Worm (Caenorhabditis elegans) whole organism, young adult: ENCODE results near the gene smc-6.

ENCODE experiments used
- B0019.2 ChIP-seq: fragments of 200-800 bp; sonication (Bioruptor generic); conservative IDR thresholded peaks from 2 replicates; pipeline ENCODE4 v1.3.6; 2022; ENCODE audit warnings: missing genetic modification reagents, missing genetic modification characterization, missing compliant biosample characterization
- B0261.1 ChIP-seq: sonication (generic microtip); optimal IDR thresholded peaks from 2 replicates; lab custom pipeline; 2016; ENCODE audit warnings: mild to moderate bottlenecking, missing genetic modification characterization, moderate library complexity, missing compliant biosample characterization
- B0336.3 ChIP-seq: fragments of 200-800 bp; sonication (Bioruptor generic); IDR thresholded peaks from 2 replicates; pipeline ENCODE4 v1.3.6; 2022; ENCODE audit warnings: missing genetic modification characterization, missing compliant biosample characterization
- C17E4.6 ChIP-seq: fragments of 200-800 bp; sonication (Bioruptor generic); IDR thresholded peaks from 2 replicates; pipeline ENCODE4 v1.3.6; 2022; ENCODE audit warnings: missing genetic modification reagents, missing genetic modification characterization, missing compliant biosample characterization
- F22D6.2 ChIP-seq: sonication (generic microtip); optimal IDR thresholded peaks from 2 replicates; lab custom pipeline; 2016; ENCODE audit warnings: mild to moderate bottlenecking, missing genetic modification characterization, missing compliant biosample characterization
- F49E8.2 ChIP-seq: sonication (generic microtip); optimal IDR thresholded peaks from 3 replicates; lab custom pipeline; 2017; ENCODE audit warnings: missing genetic modification characterization, mild to moderate bottlenecking, missing compliant biosample characterization, antibody characterized with exemption, moderate library complexity; ENCODE audit not compliant: insufficient read depth
- F52B5.7 ChIP-seq: sonication (generic microtip); optimal IDR thresholded peaks from 2 replicates; lab custom pipeline; 2016; ENCODE audit warnings: mild to moderate bottlenecking, missing genetic modification characterization, missing compliant biosample characterization
- K11D2.4 ChIP-seq: fragments of 200-800 bp; sonication (Bioruptor generic); IDR thresholded peaks from 2 replicates; pipeline ENCODE4 v1.3.6; 2022; ENCODE audit warnings: missing genetic modification reagents, missing genetic modification characterization, missing compliant biosample characterization
- K12H6.12 ChIP-seq: fragments of 200-800 bp; sonication (Bioruptor generic); optimal IDR thresholded peaks from 2 replicates; lab custom pipeline; 2018; ENCODE audit warnings: mild to moderate bottlenecking, missing genetic modification characterization, missing compliant biosample characterization
- T26A5.8 ChIP-seq: sonication (generic microtip); optimal IDR thresholded peaks from 2 replicates; lab custom pipeline; 2016; ENCODE audit warnings: missing genetic modification characterization, missing compliant biosample characterization
- ZK185.1 ChIP-seq: sonication (generic microtip); optimal IDR thresholded peaks from 2 replicates; lab custom pipeline; 2016; ENCODE audit warnings: mild to moderate bottlenecking, missing genetic modification characterization, missing compliant biosample characterization; ENCODE audit not compliant: poor library complexity, severe bottlenecking
- aptf-3 ChIP-seq: fragments of 200-800 bp; sonication (Bioruptor generic); IDR thresholded peaks from 2 replicates; pipeline ENCODE4 v1.3.6; 2022; ENCODE audit warnings: missing genetic modification characterization, missing compliant biosample characterization
- attf-6 ChIP-seq: fragments of 200-800 bp; sonication (Bioruptor generic); IDR thresholded peaks from 2 replicates; pipeline ENCODE4 v1.3.6; 2022; ENCODE audit warnings: missing genetic modification reagents, missing genetic modification characterization, missing compliant biosample characterization
- ceh-27 ChIP-seq: fragments of 200-800 bp; sonication (Bioruptor generic); optimal IDR thresholded peaks from 2 replicates; lab custom pipeline; 2018; ENCODE audit warnings: mild to moderate bottlenecking, missing genetic modification characterization, moderate library complexity, missing compliant biosample characterization
- dox-1 ChIP-seq: fragments of 200-800 bp; sonication (Bioruptor generic); IDR thresholded peaks from 2 replicates; pipeline ENCODE4 v1.3.6; 2022; ENCODE audit warnings: missing genetic modification reagents, missing genetic modification characterization, missing compliant biosample characterization
- egl-18 ChIP-seq: fragments of 200-800 bp; sonication (Bioruptor generic); IDR thresholded peaks from 2 replicates; pipeline ENCODE4 v1.3.6; 2022; ENCODE audit warnings: missing genetic modification reagents, missing genetic modification characterization, missing compliant biosample characterization
- hmg-1.2 ChIP-seq: fragments of 200-800 bp; sonication (Bioruptor generic); IDR thresholded peaks from 2 replicates; pipeline ENCODE4 v1.3.6; 2022; ENCODE audit warnings: missing genetic modification reagents, missing genetic modification characterization, missing compliant biosample characterization
- hmg-20 ChIP-seq: fragments of 200-800 bp; sonication (Bioruptor generic); IDR thresholded peaks from 2 replicates; pipeline ENCODE4 v1.3.6; 2022; ENCODE audit warnings: missing genetic modification reagents, missing genetic modification characterization, missing compliant biosample characterization
- let-526 ChIP-seq: fragments of 200-800 bp; sonication (Bioruptor generic); IDR thresholded peaks from 2 replicates; pipeline ENCODE4 v1.3.6; 2022; ENCODE audit warnings: missing genetic modification reagents, missing genetic modification characterization, missing compliant biosample characterization
- lin-40 ChIP-seq: sonication (generic microtip); optimal IDR thresholded peaks from 2 replicates; lab custom pipeline; 2016; ENCODE audit warnings: missing genetic modification characterization, mild to moderate bottlenecking, missing compliant biosample characterization, missing genotype, missing genetic modification reagents
- madf-3 ChIP-seq: fragments of 200-800 bp; sonication (Bioruptor generic); IDR thresholded peaks from 2 replicates; pipeline ENCODE4 v1.3.6; 2022; ENCODE audit warnings: missing genetic modification reagents, missing genetic modification characterization, missing compliant biosample characterization
- madf-6 ChIP-seq: fragments of 200-800 bp; sonication (Bioruptor generic); IDR thresholded peaks from 2 replicates; pipeline ENCODE4 v1.3.6; 2022; ENCODE audit warnings: missing genetic modification reagents, missing genetic modification characterization, missing compliant biosample characterization
- nhr-120 ChIP-seq: fragments of 200-800 bp; sonication (Bioruptor generic); IDR thresholded peaks from 2 replicates; pipeline ENCODE4 v1.3.6; 2022; ENCODE audit warnings: missing genetic modification characterization, missing compliant biosample characterization
- nhr-179 ChIP-seq: sonication (generic microtip); optimal IDR thresholded peaks from 2 replicates; lab custom pipeline; 2016; ENCODE audit warnings: mild to moderate bottlenecking, missing genetic modification characterization, missing compliant biosample characterization
- rcor-1 ChIP-seq: fragments of 200-800 bp; sonication (Bioruptor generic); IDR thresholded peaks from 2 replicates; pipeline ENCODE4 v1.3.6; 2022; ENCODE audit warnings: missing genetic modification reagents, missing genetic modification characterization, missing compliant biosample characterization
- sea-2 ChIP-seq: fragments of 200-800 bp; sonication (Bioruptor generic); IDR thresholded peaks from 2 replicates; pipeline ENCODE4 v1.3.6; 2022; ENCODE audit warnings: missing genetic modification characterization, missing compliant biosample characterization
- snpc-1.3 ChIP-seq: sonication (generic microtip); optimal IDR thresholded peaks from 2 replicates; lab custom pipeline; 2017; ENCODE audit warnings: missing genetic modification characterization, mild to moderate bottlenecking, missing compliant biosample characterization, antibody characterized with exemption, moderate library complexity, missing genotype, missing genetic modification reagents; ENCODE audit not compliant: insufficient read depth
- snpc-4 ChIP-seq, 5 experiments: fragments of 150-350 bp in 1 of 5; sonication (generic microtip) in 4 of 5; optimal IDR thresholded peaks; 2 replicates each; lab custom pipeline; 2014 to 2018; ENCODE audit warnings: missing genetic modification characterization in 5 of 5, missing biosample characterization in 3 of 5, antibody characterized with exemption in 2 of 5, mild to moderate bottlenecking in 2 of 5, missing compliant biosample characterization in 2 of 5, missing genotype in 2 of 5, moderate library complexity in 2 of 5, missing genetic modification reagents in 1 of 5
- somi-1 ChIP-seq: fragments of 200-800 bp; sonication (Bioruptor generic); optimal IDR thresholded peaks from 2 replicates; lab custom pipeline; 2018; ENCODE audit warnings: mild to moderate bottlenecking, missing genetic modification characterization, missing compliant biosample characterization
- tbx-9 ChIP-seq: sonication (generic microtip); optimal IDR thresholded peaks from 2 replicates; lab custom pipeline; 2016; ENCODE audit warnings: borderline replicate concordance, missing genetic modification characterization, inconsistent platforms, missing compliant biosample characterization
- zfh-2 ChIP-seq: fragments of 200-800 bp; sonication (Bioruptor generic); conservative IDR thresholded peaks from 2 replicates; pipeline ENCODE4 v1.3.6; 2022; ENCODE audit warnings: missing genetic modification reagents, missing genetic modification characterization, missing compliant biosample characterization
- zim-3 ChIP-seq: sonication (generic microtip); optimal IDR thresholded peaks from 2 replicates; lab custom pipeline; 2017; ENCODE audit warnings: mild to moderate bottlenecking, missing genetic modification characterization, moderate library complexity, missing compliant biosample characterization
- ztf-6 ChIP-seq: fragments of 200-800 bp; sonication (Bioruptor generic); IDR thresholded peaks from 2 replicates; pipeline ENCODE4 v1.3.6; 2022; ENCODE audit warnings: missing genetic modification reagents, missing genetic modification characterization, missing compliant biosample characterization

Gene smc-6

DNA sequence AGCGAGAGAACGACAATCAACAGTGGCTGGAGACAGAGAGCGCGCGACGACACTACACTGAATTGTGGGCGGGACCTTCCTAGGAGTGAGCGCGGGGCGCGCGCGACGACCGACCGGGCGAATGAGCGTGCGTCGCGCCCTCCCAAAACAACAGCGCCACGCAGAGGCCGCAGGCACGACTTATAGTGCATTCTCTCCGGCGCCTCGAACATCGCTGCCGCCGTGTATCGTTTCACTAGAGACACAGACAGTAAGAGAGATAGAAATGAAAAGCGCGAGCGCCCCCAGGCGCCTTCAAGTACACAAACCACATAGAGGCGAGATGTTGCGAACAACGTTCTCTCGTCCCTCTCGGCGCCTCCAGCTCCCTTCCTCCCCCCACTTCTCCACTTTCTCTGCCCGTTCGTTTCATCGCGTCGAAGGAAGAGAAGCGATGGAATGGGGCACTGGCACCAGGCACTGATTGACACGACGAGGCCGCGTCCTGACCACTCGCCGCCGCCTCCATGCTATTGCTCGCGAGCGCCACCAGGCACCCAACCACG, 41.5 kb downstream of the smc-6 start (continued):
- TF ChIP-seq ceh-27 (GFP tag; lab: Kevin White, UChicago) (peak; percentile 59), ZK185.1 (tag; lab: Kevin White, UChicago) (peak; percentile 66), lin-40 (tag; lab: Kevin White, UChicago) (peak; percentile 86), B0336.3 (GFP tag; lab: Robert Waterston, UW) (peak; percentile 85), K11D2.4 (peak; percentile 87), tbx-9 (tag; lab: Kevin White, UChicago) (no peak), snpc-4 (GFP tag; optimal IDR thresholded peaks at IDR 0.05; lab: Kevin White, UChicago) (no peak), snpc-4 (tag; optimal IDR thresholded peaks at IDR 0.05; lab: Kevin White, UChicago) (peak in 3 of 4 experiments; percentile 28 to 67 (median 58)), somi-1 (GFP tag; lab: Kevin White, UChicago) (peak; percentile 77), zim-3 (tag; lab: Kevin White, UChicago) (no peak), madf-6 (GFP tag; lab: Robert Waterston, UW) (peak; percentile 29; the same call in 1 of the 2 replicates), B0261.1 (no peak), hmg-20 (GFP tag; lab: Robert Waterston, UW) (0 out of 2 replicates have a peak, but pooled peaks have one; percentile 44), K12H6.12 (peak; percentile 91), hmg-1.2 (GFP tag; lab: Robert Waterston, UW) (peak; percentile 85), snpc-1.3 (no peak), F52B5.7 (peak; percentile 31), attf-6 (GFP tag; lab: Robert Waterston, UW) (no peak), ztf-6 (GFP tag; lab: Robert Waterston, UW) (no peak), dox-1 (GFP tag; lab: Robert Waterston, UW) (peak; percentile 87), sea-2 (no peak), rcor-1 (GFP tag; lab: Robert Waterston, UW) (no peak), F22D6.2 (tag; lab: Kevin White, UChicago) (peak; percentile 43), F49E8.2 (tag; lab: Kevin White, UChicago) (no peak), T26A5.8 (no peak), nhr-120 (GFP tag; lab: Robert Waterston, UW) (no peak)

DNA sequence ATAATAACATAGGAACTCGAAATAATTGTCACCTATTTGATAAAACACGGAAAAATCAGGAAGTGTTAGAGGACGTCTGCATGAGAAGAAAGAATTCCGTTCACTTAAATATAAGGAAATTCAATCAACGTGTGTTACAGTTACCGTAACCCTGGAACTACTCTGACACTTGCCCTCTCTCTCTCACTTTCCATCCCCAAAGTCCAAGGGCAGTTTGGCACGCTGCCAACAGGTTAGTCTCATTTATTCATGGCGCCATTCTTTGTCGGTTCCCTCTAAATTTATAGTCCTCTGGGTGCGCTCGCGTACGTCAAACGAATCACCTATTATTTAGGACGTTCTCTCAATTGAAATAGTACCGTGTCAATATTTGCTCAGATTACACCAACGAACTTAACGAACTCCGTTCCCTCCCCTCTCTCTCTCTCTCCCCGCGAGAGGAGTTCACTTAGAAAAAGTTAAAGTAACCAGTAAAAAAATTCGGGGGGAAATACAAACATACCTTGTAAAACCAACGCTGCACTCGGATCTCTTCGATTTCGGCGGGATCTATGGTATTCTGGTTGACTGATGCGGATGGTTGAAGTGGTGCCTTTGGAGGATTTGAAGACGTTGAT, 42.2 kb downstream of the smc-6 start:
- no peak for TF ChIP-seq nhr-179 (tag; lab: Kevin White, UChicago)
- TF ChIP-seq egl-18 (GFP tag; lab: Robert Waterston, UW): no peak
- TF ChIP-seq let-526 (GFP tag; lab: Robert Waterston, UW): 0 out of 2 replicates have a peak, but pooled peaks have one; percentile 43

DNA sequence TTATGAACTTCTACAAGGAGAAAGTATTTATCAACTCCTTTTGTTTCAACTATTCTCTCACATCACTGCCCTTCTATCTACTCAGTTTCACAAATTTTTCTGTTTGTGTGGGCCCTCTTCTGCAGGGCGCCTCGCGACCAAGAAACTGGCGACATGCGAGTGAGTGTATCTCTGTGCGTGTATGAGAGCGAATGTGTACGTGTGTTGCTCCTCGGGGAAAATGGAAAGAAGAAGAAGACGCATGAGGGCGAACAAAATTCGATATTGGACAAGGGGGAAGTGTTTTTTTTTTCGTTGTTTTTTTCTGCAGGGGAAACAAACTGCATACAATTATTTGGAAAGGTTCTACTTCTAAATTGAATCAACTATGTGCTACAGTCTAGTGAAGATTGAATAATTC, 43.1 kb downstream of the smc-6 start:
- no peak for TF ChIP-seq zim-3 (tag; lab: Kevin White, UChicago)
- TF ChIP-seq hmg-1.2 (GFP tag; lab: Robert Waterston, UW): 0 out of 2 replicates have a peak, but pooled peaks have one; percentile 13
- TF ChIP-seq C17E4.6 (GFP tag; lab: Robert Waterston, UW): no peak
- TF ChIP-seq zfh-2 (GFP tag; lab: Robert Waterston, UW): 0 out of 2 replicates have a peak, but pooled peaks have one; percentile 6
- TF ChIP-seq madf-3 (GFP tag; lab: Robert Waterston, UW): 0 out of 2 replicates have a peak, but pooled peaks have one; percentile 40
- TF ChIP-seq B0019.2: no peak
- TF ChIP-seq egl-18 (GFP tag; lab: Robert Waterston, UW): no peak
- TF ChIP-seq aptf-3: no peak
